Worm (Caenorhabditis elegans) whole organism, L2 larva: ENCODE measurements around the gene egl-38.

Source experiments
- C34F6.9 ChIP-seq: fragments of 150-350 bp; optimal IDR thresholded peaks from 2 replicates; lab custom pipeline; 2014; ENCODE audit warnings: missing biosample characterization, missing genetic modification characterization
- F13H6.1 ChIP-seq: sonication (generic microtip); optimal IDR thresholded peaks from 2 replicates; lab custom pipeline; 2016; ENCODE audit warnings: missing genetic modification characterization, missing compliant biosample characterization
- R02D3.7 ChIP-seq: fragments of 150-350 bp; optimal IDR thresholded peaks from 2 replicates; lab custom pipeline; 2014; ENCODE audit warnings: missing biosample characterization, missing genetic modification characterization
- Y55F3AM.14 ChIP-seq: fragments of 200-800 bp; sonication (Bioruptor generic); optimal IDR thresholded peaks from 2 replicates; lab custom pipeline; 2018; ENCODE audit warnings: mild to moderate bottlenecking, missing genetic modification characterization, missing compliant biosample characterization
- ZK546.5 ChIP-seq: sonication (generic microtip); optimal IDR thresholded peaks from 2 replicates; lab custom pipeline; 2017; ENCODE audit warnings: missing biosample characterization, missing genetic modification characterization
- alr-1 ChIP-seq: fragments of 150-350 bp; optimal IDR thresholded peaks from 2 replicates; lab custom pipeline; 2014; ENCODE audit warnings: missing biosample characterization, missing genetic modification characterization
- aly-2 ChIP-seq: fragments of 150-350 bp; optimal IDR thresholded peaks from 2 replicates; lab custom pipeline; 2014; ENCODE audit warnings: missing biosample characterization, missing genetic modification characterization
- ama-1 ChIP-seq: fragments of 150-350 bp; optimal IDR thresholded peaks from 2 replicates; lab custom pipeline; 2018; ENCODE audit warnings: inconsistent platforms
- blmp-1 ChIP-seq: sonication (generic microtip); optimal IDR thresholded peaks from 2 replicates; lab custom pipeline; 2017; ENCODE audit warnings: missing genetic modification characterization, mild to moderate bottlenecking, missing compliant biosample characterization, antibody characterized with exemption, moderate library complexity; ENCODE audit not compliant: insufficient read depth
- ceh-82 ChIP-seq: fragments of 150-350 bp; optimal IDR thresholded peaks from 2 replicates; lab custom pipeline; 2014; ENCODE audit warnings: missing biosample characterization, missing genetic modification characterization
- crh-2 ChIP-seq: sonication (generic microtip); optimal IDR thresholded peaks from 2 replicates; lab custom pipeline; 2017; ENCODE audit warnings: missing biosample characterization, missing genetic modification characterization
- elt-1 ChIP-seq: fragments of 150-350 bp; optimal IDR thresholded peaks from 2 replicates; lab custom pipeline; 2014; ENCODE audit warnings: missing biosample characterization, missing genetic modification characterization
- lin-11 ChIP-seq: fragments of 150-350 bp; sonication (generic microtip); optimal IDR thresholded peaks from 2 replicates; lab custom pipeline; 2014; ENCODE audit warnings: missing biosample characterization, missing genetic modification characterization, inconsistent platforms, mixed read lengths
- lin-13 ChIP-seq: fragments of 150-350 bp; optimal IDR thresholded peaks from 2 replicates; lab custom pipeline; 2014; ENCODE audit warnings: missing biosample characterization, missing genetic modification reagents, missing genetic modification characterization
- lsy-2 ChIP-seq, 2 experiments: fragments of 150-350 bp in 1 of 2; sonication (generic microtip) in 1 of 2; optimal IDR thresholded peaks; 2 replicates each; lab custom pipeline; 2014 to 2017; ENCODE audit warnings: missing biosample characterization in 2 of 2, missing genetic modification characterization in 2 of 2
- mab-5 ChIP-seq: fragments of 150-350 bp; optimal IDR thresholded peaks from 2 replicates; lab custom pipeline; 2014; ENCODE audit warnings: missing biosample characterization, missing genetic modification characterization
- mbf-1 ChIP-seq: sonication (generic microtip); optimal IDR thresholded peaks from 2 replicates; lab custom pipeline; 2017; ENCODE audit warnings: missing biosample characterization, missing genetic modification characterization
- mdl-1 ChIP-seq, 2 experiments: fragments of 150-350 bp in 1 of 2; sonication (generic microtip) in 1 of 2; optimal IDR thresholded peaks; 2 replicates each; lab custom pipeline; 2017; ENCODE audit warnings: missing biosample characterization in 2 of 2, missing genetic modification characterization in 2 of 2
- nhr-10 ChIP-seq: sonication (generic microtip); optimal IDR thresholded peaks from 2 replicates; lab custom pipeline; 2017; ENCODE audit warnings: missing biosample characterization, missing genetic modification characterization
- nhr-11 ChIP-seq: fragments of 150-350 bp; optimal IDR thresholded peaks from 2 replicates; lab custom pipeline; 2014; ENCODE audit warnings: missing biosample characterization, missing genetic modification characterization
- nhr-12 ChIP-seq: fragments of 150-350 bp; optimal IDR thresholded peaks from 2 replicates; lab custom pipeline; 2014; ENCODE audit warnings: missing biosample characterization, missing genetic modification characterization
- nhr-129 ChIP-seq: fragments of 150-350 bp; optimal IDR thresholded peaks from 2 replicates; lab custom pipeline; 2014; ENCODE audit warnings: missing biosample characterization, missing genetic modification characterization
- nhr-21 ChIP-seq: fragments of 150-350 bp; optimal IDR thresholded peaks from 2 replicates; lab custom pipeline; 2014; ENCODE audit warnings: missing biosample characterization, missing genetic modification characterization
- nhr-237 ChIP-seq: fragments of 150-350 bp; optimal IDR thresholded peaks from 2 replicates; lab custom pipeline; 2014; ENCODE audit warnings: missing biosample characterization, missing genetic modification characterization
- nhr-25 ChIP-seq: fragments of 150-350 bp; sonication (generic microtip); optimal IDR thresholded peaks from 3 replicates; lab custom pipeline; 2014; ENCODE audit warnings: missing biosample characterization, missing genetic modification characterization
- nhr-6 ChIP-seq: fragments of 150-350 bp; optimal IDR thresholded peaks from 2 replicates; lab custom pipeline; 2014; ENCODE audit warnings: missing biosample characterization, missing genetic modification characterization
- nhr-77 ChIP-seq: fragments of 150-350 bp; optimal IDR thresholded peaks from 2 replicates; lab custom pipeline; 2014; ENCODE audit warnings: missing biosample characterization, missing genetic modification characterization
- peb-1 ChIP-seq: fragments of 150-350 bp; optimal IDR thresholded peaks from 2 replicates; lab custom pipeline; 2014; ENCODE audit warnings: missing biosample characterization, missing genetic modification characterization
- sem-4 ChIP-seq: fragments of 150-350 bp; optimal IDR thresholded peaks from 2 replicates; lab custom pipeline; 2014; ENCODE audit warnings: missing biosample characterization, missing genetic modification reagents, missing genetic modification characterization
- sma-9 ChIP-seq, 2 experiments: fragments of 150-350 bp in 1 of 2; sonication (generic microtip) in 1 of 2; optimal IDR thresholded peaks; 2 replicates each; lab custom pipeline; 2014 to 2016; ENCODE audit warnings: missing genetic modification characterization in 2 of 2, mild to moderate bottlenecking in 1 of 2, missing biosample characterization in 1 of 2, missing compliant biosample characterization in 1 of 2, missing genetic modification reagents in 1 of 2, moderate library complexity in 1 of 2
- snpc-4 ChIP-seq: fragments of 150-350 bp; optimal IDR thresholded peaks from 2 replicates; lab custom pipeline; 2014; ENCODE audit warnings: missing biosample characterization, missing genetic modification characterization
- unc-39 ChIP-seq: fragments of 150-350 bp; optimal IDR thresholded peaks from 2 replicates; lab custom pipeline; 2014; ENCODE audit warnings: missing biosample characterization, missing genetic modification characterization
- unc-55 ChIP-seq: fragments of 150-350 bp; sonication (generic microtip); optimal IDR thresholded peaks from 3 replicates; lab custom pipeline; 2014; ENCODE audit warnings: missing biosample characterization, missing genetic modification reagents, missing genetic modification characterization
- unc-62 ChIP-seq: fragments of 150-350 bp; optimal IDR thresholded peaks from 2 replicates; lab custom pipeline; 2014; ENCODE audit warnings: missing biosample characterization, missing genetic modification reagents, missing genetic modification characterization
- zag-1 ChIP-seq: fragments of 150-350 bp; optimal IDR thresholded peaks from 2 replicates; lab custom pipeline; 2014; ENCODE audit warnings: missing biosample characterization, missing genetic modification characterization
- ztf-1 ChIP-seq: fragments of 200-800 bp; sonication (Bioruptor generic); conservative IDR thresholded peaks from 2 replicates; pipeline ENCODE4 v1.3.6; 2022; ENCODE audit warnings: missing genetic modification characterization, missing compliant biosample characterization

egl-38 gene

ce11 chrIV:10110417-10110816 lies at the start of gene egl-38:
egl-38 (minus strand) TSS chrIV:10110517.
- TF ChIP-seq sem-4 (no peak), zag-1 (tag; lab: Kevin White, UChicago) (no peak), peb-1 (tag; lab: Kevin White, UChicago) (no peak), unc-62 (GFP tag; lab: Kevin White, UChicago) (no peak), ceh-82 (tag; lab: Kevin White, UChicago) (no peak), nhr-10 (tag; lab: Kevin White, UChicago) (no peak), nhr-129 (tag; lab: Kevin White, UChicago) (no peak), alr-1 (tag; lab: Kevin White, UChicago) (no peak), mbf-1 (tag; lab: Kevin White, UChicago) (no peak), nhr-21 (tag; lab: Kevin White, UChicago) (no peak)

- TF ChIP-seq crh-2, result no peak
- no peak for TF ChIP-seq nhr-77 (tag; lab: Kevin White, UChicago)
- TF ChIP-seq ama-1 (lab: Kevin White, UChicago), result no peak
- TF ChIP-seq ceh-82 (tag; lab: Kevin White, UChicago), result no peak
- TF ChIP-seq ZK546.5 (tag; lab: Kevin White, UChicago), result no peak
- TF ChIP-seq blmp-1 (tag; lab: Kevin White, UChicago), result no peak
- TF ChIP-seq lsy-2 (tag; optimal IDR thresholded peaks at IDR 0.05; lab: Kevin White, UChicago), result no peak
- no peak for TF ChIP-seq mbf-1 (tag; lab: Kevin White, UChicago)
- TF ChIP-seq nhr-6, result no peak
- no peak for TF ChIP-seq F13H6.1
- no peak for TF ChIP-seq snpc-4 (tag; lab: Kevin White, UChicago)
- TF ChIP-seq mab-5 (tag; lab: Kevin White, UChicago), result no peak
- no peak for TF ChIP-seq aly-2
- TF ChIP-seq lin-13 (GFP tag; lab: Kevin White, UChicago), result no peak
- TF ChIP-seq alr-1 (tag; lab: Kevin White, UChicago), result no peak
- no peak for TF ChIP-seq ztf-1 (GFP tag; lab: Robert Waterston, UW)
Measured at ce11 chrIV:10157489-10158088, 47.3 kb upstream of the egl-38 start, which contains the start of gene ttr-53. ttr-53 (plus strand) TSS chrIV:10158038.

- TF ChIP-seq C34F6.9 (tag; lab: Kevin White, UChicago), result no peak
- TF ChIP-seq ztf-1 (GFP tag; lab: Robert Waterston, UW), result no peak
- TF ChIP-seq lin-11 (tag; lab: Kevin White, UChicago), result no peak
- no peak for TF ChIP-seq mab-5 (tag; lab: Kevin White, UChicago)
- TF ChIP-seq lsy-2 (tag; optimal IDR thresholded peaks at IDR 0.05; lab: Kevin White, UChicago), result no peak
- TF ChIP-seq ama-1 (lab: Kevin White, UChicago), result no peak
- no peak for TF ChIP-seq nhr-77 (tag; lab: Kevin White, UChicago)
- no peak for TF ChIP-seq nhr-237 (tag; lab: Kevin White, UChicago)
- no peak for TF ChIP-seq F13H6.1
- no peak for TF ChIP-seq nhr-12 (tag; lab: Kevin White, UChicago)
- TF ChIP-seq sem-4, result no peak
- no peak for TF ChIP-seq unc-55 (GFP tag; lab: Kevin White, UChicago)
- no peak for TF ChIP-seq Y55F3AM.14 (GFP tag; lab: Kevin White, UChicago)
- TF ChIP-seq nhr-21 (tag; lab: Kevin White, UChicago), result no peak
- no peak for TF ChIP-seq R02D3.7
- no peak for TF ChIP-seq nhr-11 (tag; lab: Kevin White, UChicago)
Measured at ce11 chrIV:10157034-10157433, 46.7 kb upstream of the egl-38 start.

ce11 chrIV:10155475-10155874 lies 45.2 kb upstream of the egl-38 start, which contains the start of gene ttr-54:
ttr-54 (plus strand) TSS chrIV:10155775.
- no peak for TF ChIP-seq zag-1 (tag; lab: Kevin White, UChicago)
- no peak for TF ChIP-seq nhr-129 (tag; lab: Kevin White, UChicago)
- no peak for TF ChIP-seq C34F6.9 (tag; lab: Kevin White, UChicago)
- no peak for TF ChIP-seq ZK546.5 (tag; lab: Kevin White, UChicago)
- TF ChIP-seq ceh-82 (tag; lab: Kevin White, UChicago), result no peak
- TF ChIP-seq nhr-25 (tag; lab: Kevin White, UChicago), result no peak
- no peak for TF ChIP-seq sem-4
- TF ChIP-seq, all 48 proteins: peak for 0

ce11 chrIV:10153479-10153878 lies 43.2 kb upstream of the egl-38 start:
- TF ChIP-seq nhr-6 (no peak), unc-39 (tag; lab: Kevin White, UChicago) (no peak), nhr-10 (tag; lab: Kevin White, UChicago) (no peak), peb-1 (tag; lab: Kevin White, UChicago) (no peak), mdl-1 (tag; optimal IDR thresholded peaks at IDR 0.05; lab: Kevin White, UChicago) (no peak), lin-11 (tag; lab: Kevin White, UChicago) (no peak), ZK546.5 (tag; lab: Kevin White, UChicago) (no peak), ceh-82 (tag; lab: Kevin White, UChicago) (no peak), sma-9 (GFP tag; optimal IDR thresholded peaks at IDR 0.05; lab: Kevin White, UChicago) (no peak), sma-9 (tag; optimal IDR thresholded peaks at IDR 0.05; lab: Kevin White, UChicago) (no peak), nhr-11 (tag; lab: Kevin White, UChicago) (no peak), ama-1 (lab: Kevin White, UChicago) (no peak), unc-62 (GFP tag; lab: Kevin White, UChicago) (no peak), mbf-1 (tag; lab: Kevin White, UChicago) (no peak), Y55F3AM.14 (GFP tag; lab: Kevin White, UChicago) (no peak), elt-1 (tag; lab: Kevin White, UChicago) (no peak)
- TF ChIP-seq, all 48 proteins: peak for 0
